Fruit fly (Drosophila melanogaster): ENCODE results near the gene CG3199.

Gene CG3199

dm6 chr3R:14122347-14122812 lies 40.1 kb upstream of the CG3199 start, which contains the start of the genes Abi and twf (continued):
- TF ChIP-seq CG8765 (GFP tag; IDR thresholded peaks at IDR 0.05) (no peak), CG11695 (GFP tag; IDR thresholded peaks at IDR 0.05) (peak; percentile 72; the same call in 2 of the 3 replicates), Dek (tag; optimal IDR thresholded peaks at IDR 0.05) (peak; percentile 38), ato (GFP tag; IDR thresholded peaks at IDR 0.05; ENCODE audit: partially characterized antibody) (no peak), ci (GFP tag; IDR thresholded peaks at IDR 0.05) (no peak; the same call in 2 of the 3 replicates), prd (optimal IDR thresholded peaks at IDR 0.05) (no peak), prd (GFP tag; IDR thresholded peaks at IDR 0.05) (peak; percentile 76), sens (GFP tag) (peak; percentile 95), otp (GFP tag; IDR thresholded peaks at IDR 0.05) (no peak), Spps (tag; optimal IDR thresholded peaks at IDR 0.05) (peak; percentile 29), dmrt99B (tag; optimal IDR thresholded peaks at IDR 0.05) (peak; percentile 49), CG31441 (GFP tag; IDR thresholded peaks at IDR 0.05) (peak; percentile 71), CG7745 (tag; optimal IDR thresholded peaks at IDR 0.05) (no peak), cad (GFP tag; optimal IDR thresholded peaks at IDR 0.05) (no peak), nerfin-2 (GFP tag; IDR thresholded peaks at IDR 0.05; ENCODE audit: partially characterized antibody) (0 out of 2 replicates have a peak, but pooled peaks have one; percentile 34), twi (tag; optimal IDR thresholded peaks at IDR 0.05) (no peak), CG10543 (GFP tag; optimal IDR thresholded peaks at IDR 0.05) (peak; percentile 47), bbx (GFP tag; IDR thresholded peaks at IDR 0.05; ENCODE audit: partially characterized antibody) (no peak), seq (GFP tag; IDR thresholded peaks at IDR 0.05) (no peak), CG1832 (GFP tag; optimal IDR thresholded peaks at IDR 0.05) (no peak), klu (GFP tag; IDR thresholded peaks at IDR 0.05) (peak; percentile 46; the same call in 1 of the 2 replicates), ftz-f1 (GFP tag; optimal IDR thresholded peaks at IDR 0.05) (no peak), abd-A (tag; optimal IDR thresholded peaks at IDR 0.05) (no peak), NfI (GFP tag; optimal IDR thresholded peaks at IDR 0.05) (peak; percentile 64), unc-4 (GFP tag; IDR thresholded peaks at IDR 0.05; ENCODE audit: partially characterized antibody) (no peak), CG2678 (tag; optimal IDR thresholded peaks at IDR 0.05) (no peak), danr (GFP tag; IDR thresholded peaks at IDR 0.05) (no peak), eyg (GFP tag; optimal IDR thresholded peaks at IDR 0.05) (no peak), CG7556 (GFP tag; optimal IDR thresholded peaks at IDR 0.05) (peak; percentile 50), CG34422 (GFP tag; IDR thresholded peaks at IDR 0.05) (peak; percentile 60; the same call in 1 of the 3 replicates), Mrtf (GFP tag; IDR thresholded peaks at IDR 0.05) (no peak), CG4617 (GFP tag; optimal IDR thresholded peaks at IDR 0.05; ENCODE audit: borderline replicate concordance) (peak; percentile 97), B-H1 (GFP tag; IDR thresholded peaks at IDR 0.05) (no peak; the same call in 2 of the 3 replicates), Xrp1 (GFP tag; IDR thresholded peaks at IDR 0.05) (peak; percentile 72; the same call in 1 of the 2 replicates), Six4 (GFP tag; optimal IDR thresholded peaks at IDR 0.05) (peak; percentile 68), unpg (GFP tag; optimal IDR thresholded peaks at IDR 0.05) (peak; percentile 59), H2.0 (GFP tag; IDR thresholded peaks at IDR 0.05) (peak; percentile 52), D19A (tag; optimal IDR thresholded peaks at IDR 0.05) (no peak), Hand (GFP tag; optimal IDR thresholded peaks at IDR 0.05) (no peak), zfh2 (GFP tag; optimal IDR thresholded peaks at IDR 0.05) (peak; percentile 74), corto (GFP tag; optimal IDR thresholded peaks at IDR 0.05) (no peak), CG17912 (GFP tag; optimal IDR thresholded peaks at IDR 0.05) (no peak), chm (GFP tag; IDR thresholded peaks at IDR 0.05) (no peak), H15 (GFP tag; IDR thresholded peaks at IDR 0.05) (no peak; the same call in 2 of the 3 replicates), Fer3 (tag; optimal IDR thresholded peaks at IDR 0.05) (peak; percentile 62), Side (GFP tag; optimal IDR thresholded peaks at IDR 0.05) (peak; percentile 5), Hr3 (GFP tag; optimal IDR thresholded peaks at IDR 0.05) (peak; percentile 72), p53 (GFP tag; optimal IDR thresholded peaks at IDR 0.05) (no peak), ap (GFP tag; IDR thresholded peaks at IDR 0.05) (0 out of 2 replicates have a peak, but pooled peaks have one; percentile 25), CG13894 (tag; optimal IDR thresholded peaks at IDR 0.05) (peak; percentile 54), B-H2 (GFP tag; optimal IDR thresholded peaks at IDR 0.05) (peak; percentile 72)

All from whole organism, embryonic.